Fruit fly (Drosophila melanogaster): Measurements from ENCODE around the gene CG14259.

DNA sequence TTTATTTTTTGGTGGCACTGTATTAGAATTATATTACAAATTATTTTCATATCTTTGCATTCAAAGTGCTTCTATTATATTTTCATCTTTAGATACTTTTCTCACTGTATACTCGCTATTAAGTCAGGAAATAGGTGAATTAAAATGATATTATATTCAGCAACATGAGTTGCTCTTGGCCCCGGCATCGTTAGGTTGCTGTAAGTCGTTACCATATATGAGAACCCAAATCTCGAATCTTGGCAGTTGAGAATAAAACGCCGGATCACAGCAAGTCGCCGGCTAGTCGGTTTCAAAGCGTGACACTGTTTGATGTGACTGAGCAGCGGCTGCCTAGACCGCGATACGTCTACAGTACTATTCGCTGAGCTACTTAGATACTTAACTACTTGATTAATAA is at the start of gene CG14259:
- TF ChIP-seq Aef1 (GFP tag; IDR thresholded peaks at IDR 0.05): no peak
- TF ChIP-seq jigr1 (GFP tag; IDR thresholded peaks at IDR 0.05): no peak
- TF ChIP-seq Dll (GFP tag; IDR thresholded peaks at IDR 0.05; ENCODE audit: partially characterized antibody): no peak
- TF ChIP-seq trem (tag; optimal IDR thresholded peaks at IDR 0.05): no peak
- no peak for TF ChIP-seq emc (GFP tag; optimal IDR thresholded peaks at IDR 0.05)
- TF ChIP-seq Fer2 (tag; optimal IDR thresholded peaks at IDR 0.05): no peak
- no peak for TF ChIP-seq NC2α (GFP tag; optimal IDR thresholded peaks at IDR 0.05)
- no peak for TF ChIP-seq eyg (GFP tag; optimal IDR thresholded peaks at IDR 0.05)
- TF ChIP-seq slou (GFP tag; optimal IDR thresholded peaks at IDR 0.05): no peak
- no peak for TF ChIP-seq CG30020 (tag; optimal IDR thresholded peaks at IDR 0.05)
- TF ChIP-seq Taf1 (GFP tag; IDR thresholded peaks at IDR 0.05): no peak
